Worm (Caenorhabditis elegans): ENCODE data around the gene C32D5.10.

C32D5.10 gene

ce11 chrII:6351887-6352286 lies at the start of gene C32D5.10:
Gene C32D5.10 (minus strand): TSS chrII:6351987.
- TF ChIP-seq skn-1 (tag; optimal IDR thresholded peaks at IDR 0.05) (no peak), nhr-10 (tag; optimal IDR thresholded peaks at IDR 0.05) (no peak), fos-1 (tag; optimal IDR thresholded peaks at IDR 0.05) (no peak), nhr-25 (tag; optimal IDR thresholded peaks at IDR 0.05) (peak; percentile 28)

ce11 chrII:6398406-6398805 lies 46.6 kb upstream of the C32D5.10 start, which contains the start of gene zig-10:
Gene zig-10 (plus strand): TSS chrII:6398706.
- TF ChIP-seq F13H6.1 (tag; optimal IDR thresholded peaks at IDR 0.05) (no peak), unc-62 (GFP tag; optimal IDR thresholded peaks at IDR 0.05) (no peak), nhr-10 (tag; optimal IDR thresholded peaks at IDR 0.05) (no peak), sem-4 (tag; optimal IDR thresholded peaks at IDR 0.05) (no peak), ztf-1 (GFP tag; conservative IDR thresholded peaks at IDR 0.05) (no peak), elt-1 (tag; optimal IDR thresholded peaks at IDR 0.05) (no peak), nhr-11 (tag; optimal IDR thresholded peaks at IDR 0.05) (no peak)

DNA sequence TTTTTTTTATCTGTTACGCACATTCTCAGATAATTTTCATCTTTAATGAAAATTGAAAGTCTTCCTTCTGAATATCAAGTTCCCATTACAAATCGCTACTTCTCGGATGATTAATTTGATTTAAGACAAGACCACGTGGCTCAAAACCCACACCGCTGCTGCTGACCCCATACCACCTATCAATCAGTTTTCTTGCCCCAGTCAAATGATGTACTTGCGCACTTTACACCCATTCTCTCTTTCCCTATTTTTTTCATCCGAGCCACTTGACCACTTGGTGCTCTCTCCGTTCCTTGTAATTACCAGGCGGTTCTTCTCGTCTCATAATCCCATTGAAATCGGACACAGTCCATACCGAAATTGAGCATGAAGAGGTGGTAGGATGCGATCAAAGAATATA lies 42.2 kb upstream of the C32D5.10 start:
- no peak for TF ChIP-seq ZK546.5 (tag; optimal IDR thresholded peaks at IDR 0.05)
- no peak for TF ChIP-seq lin-11 (tag; optimal IDR thresholded peaks at IDR 0.05)
- TF ChIP-seq nhr-6 (tag; optimal IDR thresholded peaks at IDR 0.05): no peak
- no peak for TF ChIP-seq ceh-82 (tag; optimal IDR thresholded peaks at IDR 0.05)
- no peak for TF ChIP-seq blmp-1 (tag; optimal IDR thresholded peaks at IDR 0.05; ENCODE audit: insufficient read depth)
- no peak for TF ChIP-seq Y55F3AM.14 (GFP tag; optimal IDR thresholded peaks at IDR 0.05)
- TF ChIP-seq mbf-1 (tag; optimal IDR thresholded peaks at IDR 0.05): no peak
- no peak for TF ChIP-seq egl-27 (tag; optimal IDR thresholded peaks at IDR 0.05)
- no peak for TF ChIP-seq nhr-21 (tag; optimal IDR thresholded peaks at IDR 0.05)
- TF ChIP-seq gmeb-1 (tag; optimal IDR thresholded peaks at IDR 0.05): no peak
- TF ChIP-seq snpc-4 (tag; optimal IDR thresholded peaks at IDR 0.05): no peak
- no peak for TF ChIP-seq unc-62 (GFP tag; optimal IDR thresholded peaks at IDR 0.05)
- no peak for TF ChIP-seq unc-39 (tag; optimal IDR thresholded peaks at IDR 0.05)

- TF ChIP-seq ceh-16 (tag; optimal IDR thresholded peaks at IDR 0.05) (no peak), ZK546.5 (tag; optimal IDR thresholded peaks at IDR 0.05) (no peak), ceh-82 (tag; optimal IDR thresholded peaks at IDR 0.05) (no peak)
Measured at ce11 chrII:6391195-6391594, 39.4 kb upstream of the C32D5.10 start, which contains the start of gene F58F12.3. Gene F58F12.3 (minus strand): TSS chrII:6391295.

ce11 chrII:6387937-6388336 lies 36.1 kb upstream of the C32D5.10 start, which contains the start of gene F58F12.2:
Gene F58F12.2 (minus strand): TSS chrII:6388037.
- TF ChIP-seq lin-13 (GFP tag; optimal IDR thresholded peaks at IDR 0.05) (no peak), unc-62 (GFP tag; optimal IDR thresholded peaks at IDR 0.05) (no peak), crh-2 (tag; optimal IDR thresholded peaks at IDR 0.05) (no peak), blmp-1 (tag; optimal IDR thresholded peaks at IDR 0.05; ENCODE audit: insufficient read depth) (no peak), egl-27 (tag; optimal IDR thresholded peaks at IDR 0.05) (no peak), mab-5 (tag; optimal IDR thresholded peaks at IDR 0.05) (no peak), nhr-21 (tag; optimal IDR thresholded peaks at IDR 0.05) (no peak), elt-3 (tag; optimal IDR thresholded peaks at IDR 0.05) (no peak), ceh-16 (tag; optimal IDR thresholded peaks at IDR 0.05) (no peak), nhr-12 (tag; optimal IDR thresholded peaks at IDR 0.05) (no peak), sem-4 (tag; optimal IDR thresholded peaks at IDR 0.05) (no peak)

- TF ChIP-seq mdl-1 (tag; optimal IDR thresholded peaks at IDR 0.05) (no peak), egl-27 (tag; optimal IDR thresholded peaks at IDR 0.05) (no peak), ceh-82 (tag; optimal IDR thresholded peaks at IDR 0.05) (no peak), unc-62 (GFP tag; optimal IDR thresholded peaks at IDR 0.05) (no peak), lin-13 (GFP tag; optimal IDR thresholded peaks at IDR 0.05) (no peak), ztf-4 (tag; optimal IDR thresholded peaks at IDR 0.05) (no peak), lin-39 (tag; optimal IDR thresholded peaks at IDR 0.05) (no peak), nhr-77 (tag; optimal IDR thresholded peaks at IDR 0.05) (no peak), nhr-25 (tag; optimal IDR thresholded peaks at IDR 0.05) (no peak), nhr-23 (tag; optimal IDR thresholded peaks at IDR 0.05) (no peak), blmp-1 (tag; optimal IDR thresholded peaks at IDR 0.05; ENCODE audit: insufficient read depth) (no peak), R02D3.7 (tag; optimal IDR thresholded peaks at IDR 0.05) (no peak)
Measured at ce11 chrII:6386467-6386866, 34.7 kb upstream of the C32D5.10 start, which contains the start of gene F58F12.4. Gene F58F12.4 (plus strand): TSS chrII:6386767.
